Fruit fly (Drosophila melanogaster) whole organism, embryonic: ENCODE results near the gene EloB.
A peak's percentile ranks its signal among the peaks of the same experiment; 100 is the strongest.

Experiments
- Adf1 ChIP-seq: fragments of 200-800 bp; sonication (Bioruptor generic); IDR thresholded peaks from 2 replicates; pipeline ENCODE4 v1.3.6; 2022; ENCODE audit warnings: missing biosample characterization, missing genetic modification characterization
- C15 ChIP-seq: fragments of 200-800 bp; sonication (Bioruptor generic); IDR thresholded peaks from 3 replicates; pipeline ENCODE4 v1.3.6; 2022; ENCODE audit warnings: missing biosample characterization, missing genetic modification characterization
- CG10147 ChIP-seq: fragments of 200-800 bp; sonication (Bioruptor generic); optimal IDR thresholded peaks from 2 replicates; lab custom pipeline; 2019; ENCODE audit warnings: missing biosample characterization, mild to moderate bottlenecking, missing genetic modification characterization, moderate library complexity
- CG10543 ChIP-seq: fragments of 200-800 bp; sonication (Bioruptor generic); optimal IDR thresholded peaks from 3 replicates; lab custom pipeline; 2017; ENCODE audit warnings: missing biosample characterization, mild to moderate bottlenecking, missing genetic modification characterization, moderate library complexity
- CG10979 ChIP-seq: fragments of 200-800 bp; sonication (Bioruptor generic); optimal IDR thresholded peaks from 2 replicates; lab custom pipeline; 2018; ENCODE audit warnings: missing biosample characterization, mild to moderate bottlenecking, missing genetic modification characterization, moderate library complexity
- CG11085 ChIP-seq: fragments of 200-800 bp; sonication (Bioruptor generic); IDR thresholded peaks from 2 replicates; pipeline ENCODE4 v1.3.6; 2022; ENCODE audit warnings: missing biosample characterization, missing genetic modification characterization
- CG12155 ChIP-seq: fragments of 200-800 bp; sonication (Bioruptor generic); optimal IDR thresholded peaks from 3 replicates; lab custom pipeline; 2016; ENCODE audit warnings: missing biosample characterization, missing genetic modification characterization
- CG12769 ChIP-seq: fragments of 200-800 bp; sonication (Bioruptor generic); optimal IDR thresholded peaks from 2 replicates; lab custom pipeline; 2019; ENCODE audit warnings: missing biosample characterization, mild to moderate bottlenecking, missing genetic modification characterization, moderate library complexity
- CG13296 ChIP-seq: fragments of 200-800 bp; sonication (Bioruptor generic); optimal IDR thresholded peaks from 3 replicates; lab custom pipeline; 2018; ENCODE audit warnings: missing biosample characterization, mild to moderate bottlenecking, missing genetic modification characterization
- CG14710 ChIP-seq: fragments of 200-800 bp; sonication (Bioruptor generic); optimal IDR thresholded peaks from 3 replicates; lab custom pipeline; 2019; ENCODE audit warnings: missing biosample characterization, mild to moderate bottlenecking, missing genetic modification characterization, moderate library complexity
- CG16815 ChIP-seq: fragments of 200-800 bp; sonication (Bioruptor generic); optimal IDR thresholded peaks from 3 replicates; lab custom pipeline; 2017; ENCODE audit warnings: missing biosample characterization, mild to moderate bottlenecking, missing genetic modification characterization
- CG17186 ChIP-seq: fragments of 200-800 bp; sonication (Bioruptor generic); optimal IDR thresholded peaks from 3 replicates; lab custom pipeline; 2017; ENCODE audit warnings: missing biosample characterization, missing genetic modification reagents, missing genetic modification characterization
- CG2712 ChIP-seq: fragments of 200-800 bp; optimal IDR thresholded peaks from 3 replicates; lab custom pipeline; 2019; ENCODE audit warnings: missing biosample characterization, mild to moderate bottlenecking, missing genetic modification characterization, moderate library complexity
- CG3163 ChIP-seq: fragments of 200-800 bp; sonication (Bioruptor generic); optimal IDR thresholded peaks from 3 replicates; lab custom pipeline; 2016; ENCODE audit warnings: missing biosample characterization, missing genetic modification characterization
- CG32532 ChIP-seq: fragments of 200-800 bp; sonication (Bioruptor generic); IDR thresholded peaks from 2 replicates; pipeline ENCODE4 v1.3.6; 2022; ENCODE audit warnings: missing biosample characterization, missing genetic modification characterization
- CG3281 ChIP-seq: fragments of 200-800 bp; sonication (Bioruptor generic); optimal IDR thresholded peaks from 3 replicates; lab custom pipeline; 2017; ENCODE audit warnings: missing biosample characterization, mild to moderate bottlenecking, missing genetic modification characterization
- CG34224 ChIP-seq: fragments of 200-800 bp; sonication (Bioruptor generic); IDR thresholded peaks from 3 replicates; pipeline ENCODE4 v1.3.6; 2022; ENCODE audit warnings: missing biosample characterization, missing genetic modification characterization; ENCODE audit not compliant: partially characterized antibody
- CG34376 ChIP-seq: fragments of 200-800 bp; sonication (Bioruptor generic); optimal IDR thresholded peaks from 2 replicates; lab custom pipeline; 2018; ENCODE audit warnings: missing biosample characterization, mild to moderate bottlenecking, missing genetic modification characterization
- CG6175 ChIP-seq: fragments of 200-800 bp; sonication (Bioruptor generic); IDR thresholded peaks from 3 replicates; pipeline ENCODE4 v1.3.6; 2022; ENCODE audit warnings: missing biosample characterization, missing genetic modification characterization
- CG6683 ChIP-seq: fragments of 200-800 bp; sonication (Bioruptor generic); optimal IDR thresholded peaks from 2 replicates; lab custom pipeline; 2017; ENCODE audit warnings: missing biosample characterization, mild to moderate bottlenecking, missing genetic modification characterization, missing genetic modification reagents
- CG7372 ChIP-seq: fragments of 200-800 bp; sonication (Bioruptor generic); IDR thresholded peaks from 2 replicates; pipeline ENCODE4 v1.3.6; 2022; ENCODE audit warnings: missing biosample characterization, missing genetic modification characterization
- CG7556 ChIP-seq: fragments of 200-800 bp; sonication (Bioruptor generic); optimal IDR thresholded peaks from 2 replicates; lab custom pipeline; 2017; ENCODE audit warnings: missing biosample characterization, mild to moderate bottlenecking, missing genetic modification characterization
- CG7963 ChIP-seq: fragments of 200-800 bp; sonication (Bioruptor generic); IDR thresholded peaks from 3 replicates; pipeline ENCODE4 v1.3.6; 2022; ENCODE audit warnings: missing biosample characterization, missing genetic modification characterization; ENCODE audit not compliant: partially characterized antibody
- CG8359 ChIP-seq: fragments of 200-800 bp; sonication (Bioruptor generic); optimal IDR thresholded peaks from 2 replicates; lab custom pipeline; 2017; ENCODE audit warnings: missing biosample characterization, mild to moderate bottlenecking, missing genetic modification characterization, borderline replicate concordance
- CG9876 ChIP-seq: fragments of 200-800 bp; sonication (Bioruptor generic); optimal IDR thresholded peaks from 2 replicates; lab custom pipeline; 2016; ENCODE audit warnings: missing biosample characterization, missing genetic modification characterization
- Deaf1 ChIP-seq: fragments of 200-800 bp; optimal IDR thresholded peaks from 3 replicates; lab custom pipeline; 2019; ENCODE audit warnings: missing biosample characterization, mild to moderate bottlenecking, missing genetic modification characterization, moderate library complexity
- Doc2 ChIP-seq: fragments of 200-800 bp; sonication (Bioruptor generic); IDR thresholded peaks from 2 replicates; pipeline ENCODE4 v1.3.6; 2022; ENCODE audit warnings: missing biosample characterization, missing genetic modification characterization
- Ets97D ChIP-seq: fragments of 200-800 bp; sonication (Bioruptor generic); optimal IDR thresholded peaks from 3 replicates; lab custom pipeline; 2016; ENCODE audit warnings: missing biosample characterization, missing genetic modification characterization
- HmgD ChIP-seq: fragments of 200-800 bp; sonication (Bioruptor generic); optimal IDR thresholded peaks from 3 replicates; lab custom pipeline; 2016; ENCODE audit warnings: missing biosample characterization, missing genetic modification characterization
- Nf-YC ChIP-seq: fragments of 200-800 bp; optimal IDR thresholded peaks from 3 replicates; lab custom pipeline; 2019; ENCODE audit warnings: missing biosample characterization, mild to moderate bottlenecking, missing genetic modification characterization, moderate library complexity
- PHDP ChIP-seq: fragments of 200-800 bp; sonication (Bioruptor generic); optimal IDR thresholded peaks from 3 replicates; lab custom pipeline; 2018; ENCODE audit warnings: missing biosample characterization, mild to moderate bottlenecking, missing genetic modification characterization, moderate library complexity
- Sry-β ChIP-seq: fragments of 200-800 bp; sonication (Bioruptor generic); optimal IDR thresholded peaks from 2 replicates; lab custom pipeline; 2018; ENCODE audit warnings: missing biosample characterization, mild to moderate bottlenecking, missing genetic modification characterization, moderate library complexity
- Tbp ChIP-seq: fragments of >200 bp; optimal IDR thresholded peaks from 2 replicates; lab custom pipeline; 2018; ENCODE audit warnings: missing biosample characterization, missing genetic modification characterization
- Trl ChIP-seq, 3 experiments: fragments of >200 bp in 2 of 3; fragments of 200-800 bp in 1 of 3; sonication (Bioruptor generic) in 1 of 3; optimal IDR thresholded peaks; 2 replicates in 1 of 3; 3 replicates in 2 of 3; lab custom pipeline; 2016 to 2017; ENCODE audit warnings: missing biosample characterization in 1 of 3, missing genetic modification characterization in 1 of 3
- Vsx1 ChIP-seq: fragments of 200-800 bp; sonication (Bioruptor generic); optimal IDR thresholded peaks from 2 replicates; lab custom pipeline; 2017; ENCODE audit warnings: missing biosample characterization, mild to moderate bottlenecking, missing genetic modification characterization, missing genetic modification reagents
- cas ChIP-seq: fragments of 200-800 bp; sonication (Bioruptor generic); IDR thresholded peaks from 2 replicates; pipeline ENCODE4 v1.3.6; 2022; ENCODE audit warnings: missing biosample characterization, missing genetic modification characterization
- chinmo ChIP-seq: fragments of 200-800 bp; sonication (Bioruptor generic); IDR thresholded peaks from 4 replicates; pipeline ENCODE4 v1.3.6; 2022; ENCODE audit warnings: missing biosample characterization, missing genetic modification characterization; ENCODE audit not compliant: partially characterized antibody
- chn ChIP-seq: fragments of 200-800 bp; sonication (Bioruptor generic); optimal IDR thresholded peaks from 2 replicates; lab custom pipeline; 2016; ENCODE audit warnings: missing biosample characterization, missing genetic modification characterization
- corto ChIP-seq: fragments of 200-800 bp; sonication (Bioruptor generic); optimal IDR thresholded peaks from 2 replicates; lab custom pipeline; 2016; ENCODE audit warnings: missing biosample characterization, mild to moderate bottlenecking, missing genetic modification characterization, moderate library complexity
- dmrt99B ChIP-seq: fragments of 200-800 bp; sonication (Bioruptor generic); optimal IDR thresholded peaks from 2 replicates; lab custom pipeline; 2018; ENCODE audit warnings: missing biosample characterization, mild to moderate bottlenecking, missing genetic modification characterization, moderate library complexity
- dpn ChIP-seq, 2 experiments: fragments of 200-800 bp; sonication (Bioruptor generic); optimal IDR thresholded peaks; 3 replicates each; lab custom pipeline; 2016; ENCODE audit warnings: missing biosample characterization in 2 of 2, missing genetic modification characterization in 2 of 2
- fd3F ChIP-seq: fragments of 200-800 bp; sonication (Bioruptor generic); optimal IDR thresholded peaks from 2 replicates; lab custom pipeline; 2018; ENCODE audit warnings: missing biosample characterization, mild to moderate bottlenecking, missing genetic modification characterization, moderate library complexity
- gce ChIP-seq: fragments of 200-800 bp; sonication (Bioruptor generic); IDR thresholded peaks from 3 replicates; pipeline ENCODE4 v1.3.6; 2022; ENCODE audit warnings: missing biosample characterization, missing genetic modification characterization
- run ChIP-seq: fragments of 200-800 bp; sonication (Bioruptor generic); optimal IDR thresholded peaks from 3 replicates; lab custom pipeline; 2018; ENCODE audit warnings: missing biosample characterization, mild to moderate bottlenecking, missing genetic modification characterization
- sd ChIP-seq: fragments of 200-800 bp; sonication (Bioruptor generic); optimal IDR thresholded peaks from 3 replicates; lab custom pipeline; 2018; ENCODE audit warnings: missing biosample characterization, mild to moderate bottlenecking, missing genetic modification characterization, moderate library complexity
- sens ChIP-seq: fragments of 200-800 bp; sonication (Bioruptor generic); peaks from one replicate; lab custom pipeline; 2016; ENCODE audit warnings: missing biosample characterization, missing genetic modification characterization
- sisA ChIP-seq: fragments of 200-800 bp; sonication (Bioruptor generic); IDR thresholded peaks from 2 replicates; pipeline ENCODE4 v1.3.6; 2022; ENCODE audit warnings: missing biosample characterization, missing genetic modification characterization
- sqz ChIP-seq: fragments of 200-800 bp; sonication (Bioruptor generic); optimal IDR thresholded peaks from 3 replicates; lab custom pipeline; 2018; ENCODE audit warnings: missing biosample characterization, mild to moderate bottlenecking, missing genetic modification characterization
- sug ChIP-seq: fragments of 200-800 bp; optimal IDR thresholded peaks from 2 replicates; lab custom pipeline; 2019; ENCODE audit warnings: missing biosample characterization, mild to moderate bottlenecking, missing genetic modification characterization, moderate library complexity
- unpg ChIP-seq: fragments of 200-800 bp; sonication (Bioruptor generic); optimal IDR thresholded peaks from 3 replicates; lab custom pipeline; 2018; ENCODE audit warnings: missing biosample characterization, mild to moderate bottlenecking, missing genetic modification characterization, moderate library complexity
- zen ChIP-seq: fragments of 200-800 bp; sonication (Bioruptor generic); optimal IDR thresholded peaks from 3 replicates; lab custom pipeline; 2018; ENCODE audit warnings: missing biosample characterization, mild to moderate bottlenecking, missing genetic modification characterization, moderate library complexity

The EloB gene

DNA sequence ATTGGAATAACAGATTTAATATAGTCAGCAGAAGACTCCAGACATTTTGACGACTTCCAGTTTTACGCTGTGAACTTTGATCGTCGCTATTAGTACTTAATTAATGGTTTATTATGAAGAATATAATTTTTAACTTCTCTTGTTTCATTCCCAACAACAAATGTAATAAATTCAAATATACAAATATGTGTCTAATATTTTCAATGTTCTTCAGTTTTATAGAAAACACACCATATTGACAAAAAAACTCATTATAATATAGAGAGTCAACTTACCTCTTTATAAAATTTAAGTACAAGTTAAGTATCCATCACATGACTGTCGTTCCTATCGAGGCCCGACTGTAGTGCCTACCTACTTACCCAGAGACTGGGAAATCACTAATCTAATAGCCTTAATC lies 6.3 kb downstream of the EloB start (continued):
- no peak for TF ChIP-seq CG8359 (GFP tag; lab: Kevin White, UChicago)
- peak; percentile 76 for TF ChIP-seq sens (GFP tag; lab: Kevin White, UChicago)
- TF ChIP-seq Tbp = no peak
- TF ChIP-seq CG11085 = no peak
- no peak for TF ChIP-seq CG6683 (GFP tag; lab: Kevin White, UChicago)
- TF ChIP-seq Ets97D (GFP tag; lab: Kevin White, UChicago) = no peak
- no peak for TF ChIP-seq C15
- no peak for TF ChIP-seq Vsx1 (GFP tag; lab: Kevin White, UChicago)
- TF ChIP-seq CG32532 = peak; percentile 25; the same call in 1 of the 2 replicates
- no peak for TF ChIP-seq CG17186 (GFP tag; lab: Kevin White, UChicago)
- peak; percentile 22 for TF ChIP-seq CG10147 (GFP tag; lab: Kevin White, UChicago)
- TF ChIP-seq Doc2 (GFP tag; lab: Robert Waterston, UW) = no peak
- no peak for TF ChIP-seq Deaf1 (tag; lab: Kevin White, UChicago)
- peak; percentile 27 for TF ChIP-seq dmrt99B (tag; lab: Kevin White, UChicago)
- no peak for TF ChIP-seq chn
- TF ChIP-seq PHDP (tag; lab: Kevin White, UChicago) = no peak
- TF ChIP-seq sqz (GFP tag; lab: Kevin White, UChicago) = no peak
- no peak for TF ChIP-seq Nf-YC (tag; lab: Kevin White, UChicago)
- no peak for TF ChIP-seq CG6175
- no peak for TF ChIP-seq CG9876 (GFP tag; lab: Kevin White, UChicago)
- peak; percentile 39 for TF ChIP-seq sd (tag; lab: Kevin White, UChicago)
- no peak for TF ChIP-seq CG12769
- TF ChIP-seq CG7556 = peak; percentile 29
- TF ChIP-seq gce (GFP tag; lab: Robert Waterston, UW) = no peak
- no peak for TF ChIP-seq fd3F (GFP tag; lab: Kevin White, UChicago)
- no peak for TF ChIP-seq CG34376
- no peak for TF ChIP-seq Trl (optimal IDR thresholded peaks at IDR 0.05; lab: Kevin White, UChicago)
- no peak for TF ChIP-seq Trl (GFP tag; optimal IDR thresholded peaks at IDR 0.05; lab: Kevin White, UChicago)
- no peak for TF ChIP-seq CG10543 (GFP tag; lab: Kevin White, UChicago)
- TF ChIP-seq corto = no peak
- TF ChIP-seq CG7963 (GFP tag; lab: Robert Waterston, UW) = no peak
- TF ChIP-seq sisA (GFP tag; lab: Robert Waterston, UW) = no peak
- TF ChIP-seq CG3281 (GFP tag; lab: Kevin White, UChicago) = no peak
- no peak for TF ChIP-seq chinmo (GFP tag; lab: Robert Waterston, UW)
- no peak for TF ChIP-seq CG13296 (GFP tag; lab: Kevin White, UChicago)
- no peak for TF ChIP-seq unpg (GFP tag; lab: Kevin White, UChicago)
- no peak for TF ChIP-seq Sry-β (GFP tag; lab: Kevin White, UChicago)
- no peak for TF ChIP-seq cas (GFP tag; lab: Robert Waterston, UW)
- TF ChIP-seq Adf1 (GFP tag; lab: Robert Waterston, UW) = no peak
- no peak for TF ChIP-seq CG3163 (GFP tag; lab: Kevin White, UChicago)
- no peak for TF ChIP-seq CG10979 (tag; lab: Kevin White, UChicago)
- TF ChIP-seq CG7372 (GFP tag; lab: Robert Waterston, UW) = no peak
- peak in 1 of 2 experiments; percentile 30 for TF ChIP-seq dpn (GFP tag; optimal IDR thresholded peaks at IDR 0.05; lab: Kevin White, UChicago)
- TF ChIP-seq HmgD = no peak
- no peak for TF ChIP-seq CG12155 (GFP tag; lab: Kevin White, UChicago)
- TF ChIP-seq CG14710 (tag; lab: Kevin White, UChicago) = no peak
- TF ChIP-seq zen (tag; lab: Kevin White, UChicago) = peak; percentile 6
- no peak for TF ChIP-seq sug (tag; lab: Kevin White, UChicago)
- TF ChIP-seq CG2712 (tag; lab: Kevin White, UChicago) = peak; percentile 6
- no peak for TF ChIP-seq run (tag; lab: Kevin White, UChicago)
- no peak for TF ChIP-seq CG34224 (GFP tag; lab: Robert Waterston, UW)
- no peak for TF ChIP-seq CG16815 (GFP tag; lab: Kevin White, UChicago)
